Fruit fly (Drosophila melanogaster): ENCODE measurements around the gene Pfdn2.

The Pfdn2 gene

dm6 chr3L:11043650-11044049 lies 30.5 kb downstream of the Pfdn2 start:
- no peak for TF ChIP-seq cic (GFP tag; optimal IDR thresholded peaks at IDR 0.05)
- TF ChIP-seq Clk (GFP tag; optimal IDR thresholded peaks at IDR 0.05): no peak
- TF ChIP-seq tj (GFP tag; optimal IDR thresholded peaks at IDR 0.05): peak; percentile 97
- no peak for TF ChIP-seq kay (GFP tag; ENCODE audit: borderline replicate concordance)
- TF ChIP-seq pad (GFP tag; optimal IDR thresholded peaks at IDR 0.05): no peak

dm6 chr3L:11041193-11041592 lies 33.0 kb downstream of the Pfdn2 start:
- TF ChIP-seq CG33017 (tag; optimal IDR thresholded peaks at IDR 0.05) (no peak), cic (GFP tag; optimal IDR thresholded peaks at IDR 0.05) (no peak), bab1 (GFP tag; optimal IDR thresholded peaks at IDR 0.05) (no peak), CG12768 (GFP tag; optimal IDR thresholded peaks at IDR 0.05) (no peak), kay (GFP tag; ENCODE audit: borderline replicate concordance) (peak; percentile 47)

DNA sequence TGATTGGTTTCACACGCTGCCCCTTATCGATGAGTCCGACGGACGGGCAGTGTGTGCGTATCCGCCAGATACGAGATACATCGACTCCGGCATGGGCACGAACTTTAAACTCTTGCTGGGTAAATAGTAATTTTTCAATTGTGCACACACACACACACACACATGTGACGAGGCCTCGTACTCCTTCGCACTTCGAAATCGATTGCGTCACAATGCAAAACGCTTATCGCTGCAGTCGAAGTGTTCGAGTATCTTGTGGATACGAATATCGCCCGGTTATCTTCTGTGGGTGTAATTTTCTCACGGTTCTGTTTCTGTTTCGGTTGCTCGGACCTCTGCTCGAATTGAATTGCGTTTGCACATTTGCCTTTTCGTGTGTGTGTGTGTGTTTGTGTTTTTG lies 39.1 kb downstream of the Pfdn2 start:
- no peak for TF ChIP-seq CG11617 (GFP tag; optimal IDR thresholded peaks at IDR 0.05)
- no peak for TF ChIP-seq toe (GFP tag; optimal IDR thresholded peaks at IDR 0.05)
- no peak for TF ChIP-seq ovo (GFP tag; optimal IDR thresholded peaks at IDR 0.05)
- no peak for TF ChIP-seq Mnt (GFP tag; optimal IDR thresholded peaks at IDR 0.05)
- TF ChIP-seq CG1620 (GFP tag; optimal IDR thresholded peaks at IDR 0.05): no peak
- TF ChIP-seq kay (GFP tag; ENCODE audit: borderline replicate concordance): no peak
- TF ChIP-seq CG12768 (GFP tag; optimal IDR thresholded peaks at IDR 0.05): no peak
- no peak for TF ChIP-seq CG33017 (tag; optimal IDR thresholded peaks at IDR 0.05)
- TF ChIP-seq bab1 (GFP tag; optimal IDR thresholded peaks at IDR 0.05): no peak
- no peak for TF ChIP-seq tj (GFP tag; optimal IDR thresholded peaks at IDR 0.05)
- TF ChIP-seq CG7101 (tag; optimal IDR thresholded peaks at IDR 0.05): no peak
- TF ChIP-seq Crg-1 (GFP tag; optimal IDR thresholded peaks at IDR 0.05): no peak
- no peak for TF ChIP-seq CG14711 (tag; optimal IDR thresholded peaks at IDR 0.05)
- no peak for TF ChIP-seq CG7045 (GFP tag; optimal IDR thresholded peaks at IDR 0.05)

DNA sequence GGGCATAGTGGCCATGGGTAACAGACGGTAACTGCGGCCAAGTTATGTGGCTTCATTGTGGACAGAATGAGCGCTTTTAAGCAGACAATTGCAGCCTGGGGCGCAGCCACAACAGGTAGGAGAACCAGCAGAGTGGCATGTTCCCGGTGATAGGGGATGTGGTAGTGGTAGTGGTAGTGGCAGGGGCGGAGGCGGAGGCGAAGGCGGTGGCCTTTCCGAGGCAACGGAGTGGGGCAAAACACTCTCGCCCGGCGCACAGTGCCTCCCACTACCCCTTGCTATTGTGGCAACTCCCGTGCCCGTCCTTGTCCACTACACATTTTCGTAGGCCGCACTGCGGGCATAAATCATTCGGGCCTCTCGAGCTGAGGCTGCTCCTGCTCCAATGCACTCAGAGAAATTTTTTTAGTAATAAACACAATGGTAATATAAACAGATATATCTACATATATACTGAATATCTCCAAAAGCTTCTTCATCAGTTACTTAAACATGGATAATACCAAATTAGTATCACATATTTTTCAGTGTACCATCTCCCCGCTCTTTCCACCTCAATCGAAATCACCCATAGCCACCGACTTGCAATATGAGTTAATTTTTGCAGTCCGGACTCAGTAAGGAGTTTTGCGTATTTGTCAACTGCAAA lies 40.7 kb downstream of the Pfdn2 start:
- TF ChIP-seq CG5204 (GFP tag; optimal IDR thresholded peaks at IDR 0.05) (no peak), CG12768 (GFP tag; optimal IDR thresholded peaks at IDR 0.05) (no peak), Hr96 (GFP tag; optimal IDR thresholded peaks at IDR 0.05) (no peak), CG1620 (GFP tag; optimal IDR thresholded peaks at IDR 0.05) (no peak), cnc (optimal IDR thresholded peaks at IDR 0.05) (no peak), ovo (GFP tag; optimal IDR thresholded peaks at IDR 0.05) (no peak), CG11617 (GFP tag; optimal IDR thresholded peaks at IDR 0.05) (no peak), Crg-1 (GFP tag; optimal IDR thresholded peaks at IDR 0.05) (no peak), CG7045 (GFP tag; optimal IDR thresholded peaks at IDR 0.05) (no peak), pad (GFP tag; optimal IDR thresholded peaks at IDR 0.05) (no peak)

dm6 chr3L:11031784-11032183 lies 42.4 kb downstream of the Pfdn2 start:
- TF ChIP-seq CG11617 (GFP tag; optimal IDR thresholded peaks at IDR 0.05) (no peak), cnc (optimal IDR thresholded peaks at IDR 0.05) (no peak), CG12768 (GFP tag; optimal IDR thresholded peaks at IDR 0.05) (no peak), Crg-1 (GFP tag; optimal IDR thresholded peaks at IDR 0.05) (no peak), Clk (GFP tag; optimal IDR thresholded peaks at IDR 0.05) (no peak), CG7045 (GFP tag; optimal IDR thresholded peaks at IDR 0.05) (no peak), pad (GFP tag; optimal IDR thresholded peaks at IDR 0.05) (no peak), CG5204 (GFP tag; optimal IDR thresholded peaks at IDR 0.05) (no peak), Hr96 (GFP tag; optimal IDR thresholded peaks at IDR 0.05) (no peak), CG7101 (tag; optimal IDR thresholded peaks at IDR 0.05) (no peak), CG14711 (tag; optimal IDR thresholded peaks at IDR 0.05) (no peak), toe (GFP tag; optimal IDR thresholded peaks at IDR 0.05) (no peak), cic (GFP tag; optimal IDR thresholded peaks at IDR 0.05) (no peak), ovo (GFP tag; optimal IDR thresholded peaks at IDR 0.05) (no peak), bab1 (GFP tag; optimal IDR thresholded peaks at IDR 0.05) (no peak), tj (GFP tag; optimal IDR thresholded peaks at IDR 0.05) (no peak), CG33017 (tag; optimal IDR thresholded peaks at IDR 0.05) (no peak), CG1620 (GFP tag; optimal IDR thresholded peaks at IDR 0.05) (no peak), Mnt (GFP tag; optimal IDR thresholded peaks at IDR 0.05) (no peak)

dm6 chr3L:11027279-11027678 lies 46.9 kb downstream of the Pfdn2 start, which contains the start of gene CG32081:
CG32081 (plus strand) TSS chr3L:11027579.
- no peak for TF ChIP-seq cnc (optimal IDR thresholded peaks at IDR 0.05)
- TF ChIP-seq CG1620 (GFP tag; optimal IDR thresholded peaks at IDR 0.05): no peak
- TF ChIP-seq Hr96 (GFP tag; optimal IDR thresholded peaks at IDR 0.05): no peak
- no peak for TF ChIP-seq CG5204 (GFP tag; optimal IDR thresholded peaks at IDR 0.05)
- no peak for TF ChIP-seq pad (GFP tag; optimal IDR thresholded peaks at IDR 0.05)
- no peak for TF ChIP-seq CG33017 (tag; optimal IDR thresholded peaks at IDR 0.05)
- no peak for TF ChIP-seq Crg-1 (GFP tag; optimal IDR thresholded peaks at IDR 0.05)
- TF ChIP-seq Mnt (GFP tag; optimal IDR thresholded peaks at IDR 0.05): no peak
- no peak for TF ChIP-seq tj (GFP tag; optimal IDR thresholded peaks at IDR 0.05)
- TF ChIP-seq cic (GFP tag; optimal IDR thresholded peaks at IDR 0.05): no peak
- no peak for TF ChIP-seq CG12768 (GFP tag; optimal IDR thresholded peaks at IDR 0.05)

- no peak for TF ChIP-seq cic (GFP tag; optimal IDR thresholded peaks at IDR 0.05)
- TF ChIP-seq Clk (GFP tag; optimal IDR thresholded peaks at IDR 0.05): no peak
- no peak for TF ChIP-seq CG5204 (GFP tag; optimal IDR thresholded peaks at IDR 0.05)
- TF ChIP-seq Hr96 (GFP tag; optimal IDR thresholded peaks at IDR 0.05): no peak
- no peak for TF ChIP-seq bab1 (GFP tag; optimal IDR thresholded peaks at IDR 0.05)
- TF ChIP-seq Crg-1 (GFP tag; optimal IDR thresholded peaks at IDR 0.05): no peak
- TF ChIP-seq CG14711 (tag; optimal IDR thresholded peaks at IDR 0.05): no peak
Measured at dm6 chr3L:11025261-11025660, 48.9 kb downstream of the Pfdn2 start, which contains the start of gene CG32079. CG32079 (plus strand) TSS chr3L:11025561.
